Worm (Caenorhabditis elegans) whole organism, L4 larva: ENCODE measurements around the gene F09F7.6.

Source experiments
- ama-1 ChIP-seq: fragments of 150-350 bp; optimal IDR thresholded peaks from 2 replicates; lab custom pipeline; 2014; ENCODE audit warnings: inconsistent platforms, mixed read lengths
- egl-27 ChIP-seq: sonication (generic microtip); optimal IDR thresholded peaks from 3 replicates; lab custom pipeline; 2017; ENCODE audit warnings: missing biosample characterization, missing genetic modification reagents, missing genetic modification characterization
- fos-1 ChIP-seq: fragments of 150-350 bp; optimal IDR thresholded peaks from 2 replicates; lab custom pipeline; 2014; ENCODE audit warnings: missing biosample characterization, missing genetic modification characterization
- lin-13 ChIP-seq: fragments of 150-350 bp; optimal IDR thresholded peaks from 2 replicates; lab custom pipeline; 2014; ENCODE audit warnings: missing biosample characterization, missing genetic modification reagents, missing genetic modification characterization
- lin-15B ChIP-seq: fragments of 150-350 bp; sonication (generic microtip); optimal IDR thresholded peaks from 3 replicates; lab custom pipeline; 2014; ENCODE audit warnings: missing biosample characterization, missing genetic modification characterization
- mdl-1 ChIP-seq, 2 experiments: fragments of 150-350 bp in 1 of 2; sonication (generic microtip) in 1 of 2; optimal IDR thresholded peaks; 2 replicates each; lab custom pipeline; 2014 to 2017; ENCODE audit warnings: missing biosample characterization in 2 of 2, missing genetic modification characterization in 2 of 2
- nhr-102 ChIP-seq: sonication (generic microtip); optimal IDR thresholded peaks from 2 replicates; lab custom pipeline; 2016; ENCODE audit warnings: mild to moderate bottlenecking, missing genetic modification characterization, moderate library complexity, missing compliant biosample characterization
- nhr-237 ChIP-seq: sonication (generic microtip); optimal IDR thresholded peaks from 2 replicates; lab custom pipeline; 2017; ENCODE audit warnings: missing biosample characterization, missing genetic modification characterization
- nhr-77 ChIP-seq: fragments of 150-350 bp; optimal IDR thresholded peaks from 2 replicates; lab custom pipeline; 2014; ENCODE audit warnings: missing biosample characterization, missing genetic modification characterization
- snpc-4 ChIP-seq: fragments of 150-350 bp; optimal IDR thresholded peaks from 2 replicates; lab custom pipeline; 2014; ENCODE audit warnings: missing biosample characterization, missing genetic modification characterization
- zfp-3 ChIP-seq: fragments of 200-800 bp; sonication (Bioruptor generic); conservative IDR thresholded peaks from 2 replicates; pipeline ENCODE4 v1.3.6; 2022; ENCODE audit warnings: missing genetic modification reagents, missing genetic modification characterization, missing compliant biosample characterization
- ztf-11 ChIP-seq: fragments of 150-350 bp; optimal IDR thresholded peaks from 2 replicates; lab custom pipeline; 2014; ENCODE audit warnings: missing biosample characterization, missing genetic modification characterization

- TF ChIP-seq nhr-102 (tag; lab: Kevin White, UChicago), result no peak
- no peak for TF ChIP-seq lin-15B (tag; lab: Kevin White, UChicago)
- no peak for TF ChIP-seq nhr-237 (tag; lab: Kevin White, UChicago)
- TF ChIP-seq mdl-1 (tag; optimal IDR thresholded peaks at IDR 0.05; lab: Kevin White, UChicago), result peak in 1 of 2 experiments; percentile 50
- TF ChIP-seq zfp-3 (GFP tag; lab: Robert Waterston, UW), result no peak
- no peak for TF ChIP-seq ztf-11 (tag; lab: Kevin White, UChicago)
- TF ChIP-seq nhr-77 (tag; lab: Kevin White, UChicago), result no peak
- no peak for TF ChIP-seq lin-13 (GFP tag; lab: Kevin White, UChicago)
- TF ChIP-seq fos-1 (tag; lab: Kevin White, UChicago), result no peak
- TF ChIP-seq snpc-4 (tag; lab: Kevin White, UChicago), result no peak
- TF ChIP-seq ama-1 (lab: Kevin White, UChicago), result peak; percentile 36
- no peak for TF ChIP-seq egl-27
Measured at ce11 chrIII:5501358-5502287, 50.3 kb downstream of the F09F7.6 start, which contains the start of gene R02F2.1.
